Worm (Caenorhabditis elegans) whole organism, L4/young adult: ENCODE measurements around the gene lgc-57.

Experiments used
- W03F9.2 ChIP-seq: fragments of 150-350 bp; optimal IDR thresholded peaks from 2 replicates; lab custom pipeline; 2014; ENCODE audit warnings: missing biosample characterization, missing genetic modification characterization
- dao-5 ChIP-seq: sonication (generic microtip); optimal IDR thresholded peaks from 2 replicates; lab custom pipeline; 2016; ENCODE audit warnings: missing genotype, missing genetic modification characterization, moderate library complexity, missing compliant biosample characterization
- him-1 ChIP-seq: sonication (generic microtip); optimal IDR thresholded peaks from 2 replicates; lab custom pipeline; 2016; ENCODE audit warnings: missing genotype, missing genetic modification reagents, missing genetic modification characterization, missing compliant biosample characterization

ce11 chrII:10694713-10695112, at the start of gene lgc-57:
- no peak for TF ChIP-seq dao-5
- no peak for TF ChIP-seq him-1 (tag; lab: Kevin White, UChicago)
- TF ChIP-seq W03F9.2 (tag; lab: Kevin White, UChicago): no peak
